Fruit fly (Drosophila melanogaster): ENCODE measurements around the gene nAChRbeta1.

DNA sequence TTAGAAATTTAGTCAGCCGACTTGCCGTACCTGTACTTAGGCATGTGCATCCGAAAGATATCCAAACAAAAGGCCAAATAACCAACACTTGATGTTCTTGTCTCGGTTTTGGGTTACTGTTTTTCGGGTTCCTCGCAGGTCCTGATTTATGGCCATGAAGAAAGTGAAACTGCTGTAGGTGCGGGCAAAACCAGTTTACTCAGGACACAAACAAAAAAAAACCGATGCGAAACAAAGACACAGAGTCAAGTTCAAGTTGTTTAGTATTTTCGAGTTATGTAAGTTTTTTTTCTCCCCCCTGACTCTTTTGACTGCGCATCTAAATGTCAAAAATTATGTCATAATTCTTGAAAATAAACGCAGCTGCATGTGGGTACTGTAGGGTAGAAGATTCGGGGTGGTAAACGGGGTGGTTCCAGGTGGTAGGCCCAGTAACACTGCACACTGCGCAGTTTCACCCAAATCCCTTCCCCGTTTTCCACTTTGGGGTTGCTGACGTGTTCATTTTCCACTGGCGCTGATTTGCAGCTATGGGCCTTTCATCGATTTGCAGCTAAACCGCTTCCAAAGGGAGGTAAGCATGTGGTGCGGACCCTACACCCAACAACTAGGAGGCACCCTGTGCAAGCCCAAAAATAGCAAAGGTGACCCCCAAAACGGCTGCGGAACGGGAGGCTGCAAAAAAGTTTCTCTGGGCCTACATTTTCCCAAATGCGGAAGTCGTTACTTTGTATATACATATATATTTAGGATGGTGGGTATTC is 19.8 kb upstream of the nAChRbeta1 start:
- TF ChIP-seq Sin3A (optimal IDR thresholded peaks at IDR 0.05), result no peak
- no peak for TF ChIP-seq psq (optimal IDR thresholded peaks at IDR 0.05)
- TF ChIP-seq ttk (optimal IDR thresholded peaks at IDR 0.05), result no peak
- no peak for TF ChIP-seq Myc (optimal IDR thresholded peaks at IDR 0.05)
- no peak for TF ChIP-seq h (optimal IDR thresholded peaks at IDR 0.05)
- no peak for TF ChIP-seq insv (optimal IDR thresholded peaks at IDR 0.05)

All from Kc167 (cell line).